Worm (Caenorhabditis elegans) whole organism, mixed stage, embryonic: ENCODE data around the gene srx-115.

Source experiments
- ces-1 ChIP-seq: fragments of 150-350 bp; optimal IDR thresholded peaks from 2 replicates; lab custom pipeline; 2014; ENCODE audit warnings: missing biosample characterization, missing genetic modification reagents, missing genetic modification characterization
- cnd-1 ChIP-seq: fragments of 200-800 bp; sonication (Bioruptor generic); optimal IDR thresholded peaks from 2 replicates; lab custom pipeline; 2018; ENCODE audit warnings: mild to moderate bottlenecking, missing genetic modification characterization, missing compliant biosample characterization
- elt-1 ChIP-seq: sonication (generic microtip); optimal IDR thresholded peaks from 2 replicates; lab custom pipeline; 2017; ENCODE audit warnings: missing genetic modification characterization, mild to moderate bottlenecking, missing compliant biosample characterization, antibody characterized with exemption, moderate library complexity, borderline replicate concordance; ENCODE audit not compliant: insufficient read depth
- lin-13 ChIP-seq: fragments of 150-350 bp; optimal IDR thresholded peaks from 2 replicates; lab custom pipeline; 2014; ENCODE audit warnings: missing biosample characterization, missing genetic modification characterization
- nhr-12 ChIP-seq: fragments of 150-350 bp; optimal IDR thresholded peaks from 2 replicates; lab custom pipeline; 2014; ENCODE audit warnings: missing biosample characterization, missing genetic modification characterization
- nhr-2 ChIP-seq: fragments of 150-350 bp; optimal IDR thresholded peaks from 2 replicates; lab custom pipeline; 2014; ENCODE audit warnings: missing biosample characterization, missing genetic modification characterization
- nhr-237 ChIP-seq: fragments of 150-350 bp; optimal IDR thresholded peaks from 2 replicates; lab custom pipeline; 2014; ENCODE audit warnings: missing biosample characterization, missing genetic modification characterization
- nhr-28 ChIP-seq: fragments of 150-350 bp; optimal IDR thresholded peaks from 2 replicates; lab custom pipeline; 2014; ENCODE audit warnings: missing biosample characterization, missing genetic modification characterization
- nhr-76 ChIP-seq: sonication (generic microtip); optimal IDR thresholded peaks from 2 replicates; lab custom pipeline; 2017; ENCODE audit warnings: missing biosample characterization, missing genetic modification characterization
- pha-4 ChIP-seq: fragments of 150-350 bp; optimal IDR thresholded peaks from 2 replicates; lab custom pipeline; 2018; ENCODE audit warnings: missing biosample characterization, missing genetic modification reagents, missing genetic modification characterization
- snpc-4 ChIP-seq: fragments of 150-350 bp; optimal IDR thresholded peaks from 2 replicates; lab custom pipeline; 2014; ENCODE audit warnings: missing biosample characterization, missing genetic modification characterization
- unc-39 ChIP-seq: fragments of 150-350 bp; optimal IDR thresholded peaks from 2 replicates; lab custom pipeline; 2014; ENCODE audit warnings: missing biosample characterization, missing genetic modification characterization
- unc-62 ChIP-seq: fragments of 150-350 bp; optimal IDR thresholded peaks from 2 replicates; lab custom pipeline; 2014; ENCODE audit warnings: missing biosample characterization, missing genetic modification reagents, missing genetic modification characterization
- zip-8 ChIP-seq: fragments of 150-350 bp; optimal IDR thresholded peaks from 2 replicates; lab custom pipeline; 2014; ENCODE audit warnings: missing biosample characterization, missing genetic modification characterization

ce11 chrV:8781164-8781563, 9.5 kb downstream of the srx-115 start:
- TF ChIP-seq zip-8 (tag; lab: Kevin White, UChicago) (no peak), pha-4 (tag; lab: Kevin White, UChicago) (no peak), lin-13 (no peak), nhr-2 (tag; lab: Kevin White, UChicago) (no peak), snpc-4 (tag; lab: Kevin White, UChicago) (no peak), elt-1 (tag; lab: Kevin White, UChicago) (no peak), unc-62 (GFP tag; lab: Kevin White, UChicago) (no peak), cnd-1 (no peak), unc-39 (tag; lab: Kevin White, UChicago) (no peak), nhr-12 (no peak), ces-1 (GFP tag; lab: Kevin White, UChicago) (no peak), nhr-28 (tag; lab: Kevin White, UChicago) (no peak), nhr-237 (tag; lab: Kevin White, UChicago) (no peak), nhr-76 (tag; lab: Kevin White, UChicago) (no peak)
